Worm (Caenorhabditis elegans) whole organism, L1 larva: ENCODE results near the gene F56D6.21.

Experiments
- C16A3.4 ChIP-seq: fragments of 150-350 bp; optimal IDR thresholded peaks from 2 replicates; lab custom pipeline; 2014; ENCODE audit warnings: missing biosample characterization, missing genetic modification characterization
- aly-2 ChIP-seq: fragments of 150-350 bp; optimal IDR thresholded peaks from 2 replicates; lab custom pipeline; 2014; ENCODE audit warnings: missing biosample characterization, missing genetic modification characterization
- blmp-1 ChIP-seq: fragments of 150-350 bp; optimal IDR thresholded peaks from 2 replicates; lab custom pipeline; 2014; ENCODE audit warnings: missing biosample characterization, missing genetic modification characterization
- ces-1 ChIP-seq: fragments of 150-350 bp; optimal IDR thresholded peaks from 2 replicates; lab custom pipeline; 2014; ENCODE audit warnings: missing biosample characterization, missing genetic modification reagents, missing genetic modification characterization
- egl-13 ChIP-seq: sonication (generic microtip); optimal IDR thresholded peaks from 2 replicates; lab custom pipeline; 2016; ENCODE audit warnings: missing genotype, missing genetic modification reagents, missing genetic modification characterization, missing compliant biosample characterization
- elt-2 ChIP-seq: sonication (generic microtip); optimal IDR thresholded peaks from 2 replicates; lab custom pipeline; 2016; ENCODE audit warnings: missing genetic modification characterization, mild to moderate bottlenecking, inconsistent platforms, missing compliant biosample characterization, missing genetic modification reagents
- grh-1 ChIP-seq: fragments of 200-800 bp; sonication (Bioruptor generic); IDR thresholded peaks from 2 replicates; pipeline ENCODE4 v1.3.6; 2022; ENCODE audit warnings: missing genetic modification reagents, missing genetic modification characterization, missing compliant biosample characterization
- hlh-17 ChIP-seq: fragments of 200-800 bp; sonication (Bioruptor generic); optimal IDR thresholded peaks from 2 replicates; lab custom pipeline; 2018; ENCODE audit warnings: missing genetic modification characterization, mild to moderate bottlenecking, missing compliant biosample characterization, moderate library complexity, borderline replicate concordance
- hlh-4 ChIP-seq: sonication (generic microtip); optimal IDR thresholded peaks from 2 replicates; lab custom pipeline; 2016; ENCODE audit warnings: mild to moderate bottlenecking, missing genetic modification characterization, missing compliant biosample characterization
- isw-1 ChIP-seq: fragments of 200-800 bp; sonication (Bioruptor generic); IDR thresholded peaks from 2 replicates; pipeline ENCODE4 v1.3.6; 2022; ENCODE audit warnings: missing genetic modification characterization, missing compliant biosample characterization
- jun-1 ChIP-seq: fragments of 150-350 bp; optimal IDR thresholded peaks from 2 replicates; lab custom pipeline; 2014; ENCODE audit warnings: missing biosample characterization, missing genetic modification reagents, missing genetic modification characterization
- lin-13 ChIP-seq: fragments of 150-350 bp; optimal IDR thresholded peaks from 2 replicates; lab custom pipeline; 2014; ENCODE audit warnings: missing biosample characterization, missing genetic modification reagents, missing genetic modification characterization
- lin-14 ChIP-seq: fragments of 200-800 bp; sonication (Bioruptor generic); optimal IDR thresholded peaks from 2 replicates; lab custom pipeline; 2018; ENCODE audit warnings: mild to moderate bottlenecking, missing genetic modification characterization, moderate library complexity, missing compliant biosample characterization
- lin-35 ChIP-seq, 2 experiments: fragments of 150-350 bp; optimal IDR thresholded peaks; 2 replicates each; lab custom pipeline; 2014; ENCODE audit warnings: missing biosample characterization in 2 of 2, missing genetic modification characterization in 2 of 2, missing genetic modification reagents in 2 of 2
- lin-39 ChIP-seq: fragments of 150-350 bp; optimal IDR thresholded peaks from 2 replicates; lab custom pipeline; 2014; ENCODE audit warnings: missing biosample characterization, missing genetic modification reagents, missing genetic modification characterization
- lir-3 ChIP-seq: sonication (generic microtip); optimal IDR thresholded peaks from 2 replicates; lab custom pipeline; 2016; ENCODE audit warnings: mild to moderate bottlenecking, missing genetic modification characterization, moderate library complexity, missing compliant biosample characterization; ENCODE audit not compliant: poor library complexity
- mep-1 ChIP-seq: fragments of 150-350 bp; optimal IDR thresholded peaks from 2 replicates; lab custom pipeline; 2014; ENCODE audit warnings: missing biosample characterization, missing genetic modification characterization
- nhr-11 ChIP-seq: fragments of 150-350 bp; optimal IDR thresholded peaks from 2 replicates; lab custom pipeline; 2014; ENCODE audit warnings: missing biosample characterization, missing genetic modification characterization
- nhr-19 ChIP-seq: fragments of 200-800 bp; sonication (Bioruptor generic); conservative IDR thresholded peaks from 2 replicates; pipeline ENCODE4 v1.3.6; 2022; ENCODE audit warnings: missing genetic modification characterization, missing compliant biosample characterization
- nhr-20 ChIP-seq: sonication (generic microtip); optimal IDR thresholded peaks from 2 replicates; lab custom pipeline; 2016; ENCODE audit warnings: mild to moderate bottlenecking, missing genetic modification characterization, missing compliant biosample characterization
- nhr-28 ChIP-seq: fragments of 150-350 bp; optimal IDR thresholded peaks from 2 replicates; lab custom pipeline; 2014; ENCODE audit warnings: missing biosample characterization, missing genetic modification characterization
- nhr-71 ChIP-seq: sonication (generic microtip); optimal IDR thresholded peaks from 2 replicates; lab custom pipeline; 2016; ENCODE audit warnings: mild to moderate bottlenecking, missing genetic modification characterization, moderate library complexity, missing compliant biosample characterization
- pax-3 ChIP-seq: fragments of 200-800 bp; sonication (Bioruptor generic); optimal IDR thresholded peaks from 2 replicates; lab custom pipeline; 2018; ENCODE audit warnings: mild to moderate bottlenecking, missing genetic modification characterization, moderate library complexity, missing compliant biosample characterization
- pqm-1 ChIP-seq: sonication (generic microtip); optimal IDR thresholded peaks from 3 replicates; lab custom pipeline; 2017; ENCODE audit warnings: missing biosample characterization, missing genetic modification characterization
- skn-1 ChIP-seq: fragments of 150-350 bp; optimal IDR thresholded peaks from 2 replicates; lab custom pipeline; 2014; ENCODE audit warnings: missing biosample characterization, missing genetic modification characterization
- sox-4 ChIP-seq: sonication (generic microtip); optimal IDR thresholded peaks from 2 replicates; lab custom pipeline; 2016; ENCODE audit warnings: missing genetic modification characterization, missing compliant biosample characterization
- sup-37 ChIP-seq: fragments of 200-800 bp; sonication (Bioruptor generic); optimal IDR thresholded peaks from 2 replicates; lab custom pipeline; 2018; ENCODE audit warnings: mild to moderate bottlenecking, missing genetic modification characterization, missing compliant biosample characterization
- swsn-7 ChIP-seq: sonication (generic microtip); optimal IDR thresholded peaks from 2 replicates; lab custom pipeline; 2016; ENCODE audit warnings: missing genetic modification characterization, missing compliant biosample characterization
- tlp-1 ChIP-seq: fragments of 150-350 bp; optimal IDR thresholded peaks from 2 replicates; lab custom pipeline; 2014; ENCODE audit warnings: missing biosample characterization, missing genetic modification characterization
- unc-130 ChIP-seq: fragments of 150-350 bp; optimal IDR thresholded peaks from 2 replicates; lab custom pipeline; 2017; ENCODE audit warnings: missing biosample characterization, missing genetic modification characterization, inconsistent platforms
- unc-30 ChIP-seq: sonication (generic microtip); optimal IDR thresholded peaks from 2 replicates; lab custom pipeline; 2017; ENCODE audit warnings: missing biosample characterization, missing genetic modification characterization
- unc-98 ChIP-seq: fragments of 200-800 bp; sonication (Bioruptor generic); IDR thresholded peaks from 2 replicates; pipeline ENCODE4 v1.3.6; 2022; ENCODE audit warnings: missing genetic modification characterization, missing compliant biosample characterization
- vab-15 ChIP-seq: sonication (generic microtip); optimal IDR thresholded peaks from 2 replicates; lab custom pipeline; 2017; ENCODE audit warnings: missing genotype, mild to moderate bottlenecking, missing genetic modification characterization, missing compliant biosample characterization
- xbp-1 ChIP-seq: sonication (generic microtip); optimal IDR thresholded peaks from 2 replicates; lab custom pipeline; 2016; ENCODE audit warnings: missing genetic modification characterization, missing compliant biosample characterization
- ztf-11 ChIP-seq, 2 experiments: sonication (generic microtip); optimal IDR thresholded peaks; 2 replicates each; lab custom pipeline; 2016 to 2017; ENCODE audit warnings: missing genetic modification characterization in 2 of 2, missing biosample characterization in 1 of 2, missing compliant biosample characterization in 1 of 2
- ztf-4 ChIP-seq: fragments of 150-350 bp; optimal IDR thresholded peaks from 2 replicates; lab custom pipeline; 2014; ENCODE audit warnings: missing biosample characterization, missing genetic modification characterization

F56D6.21 gene

ce11 chrIV:3941658-3942328 lies 37.1 kb downstream of the F56D6.21 start, which contains the start of gene clec-174:
Gene clec-174, minus strand, starts transcription at chrIV:3941708.
- TF ChIP-seq nhr-19 (GFP tag; lab: Robert Waterston, UW) = no peak
- TF ChIP-seq ztf-11 (tag; optimal IDR thresholded peaks at IDR 0.05; lab: Kevin White, UChicago) = no peak
- no peak for TF ChIP-seq blmp-1 (tag; lab: Kevin White, UChicago)
- no peak for TF ChIP-seq unc-130
- TF ChIP-seq jun-1 = no peak
- no peak for TF ChIP-seq nhr-20 (tag; lab: Kevin White, UChicago)
- TF ChIP-seq unc-98 (GFP tag; lab: Robert Waterston, UW) = no peak
- TF ChIP-seq tlp-1 (tag; lab: Kevin White, UChicago) = no peak
- TF ChIP-seq nhr-11 (tag; lab: Kevin White, UChicago) = no peak
- TF ChIP-seq sup-37 (GFP tag; lab: Kevin White, UChicago) = no peak
- no peak for TF ChIP-seq hlh-4
- no peak for TF ChIP-seq xbp-1 (tag; lab: Kevin White, UChicago)
- TF ChIP-seq isw-1 (GFP tag; lab: Robert Waterston, UW) = no peak
- TF ChIP-seq lin-13 (GFP tag; lab: Kevin White, UChicago) = no peak
- no peak for TF ChIP-seq hlh-17 (GFP tag; lab: Kevin White, UChicago)
- no peak for TF ChIP-seq egl-13 (tag; lab: Kevin White, UChicago)
- no peak for TF ChIP-seq lin-39 (tag; lab: Kevin White, UChicago)

ce11 chrIV:3943003-3943402 lies 38.3 kb downstream of the F56D6.21 start, which contains the start of gene Y46C8AL.11:
Gene Y46C8AL.11, plus strand, starts transcription at chrIV:3943303.
- no peak for TF ChIP-seq grh-1
- no peak for TF ChIP-seq tlp-1 (tag; lab: Kevin White, UChicago)
- no peak for TF ChIP-seq vab-15
- TF ChIP-seq skn-1 = no peak
- TF ChIP-seq C16A3.4 = no peak
- TF ChIP-seq nhr-19 (GFP tag; lab: Robert Waterston, UW) = no peak
- TF ChIP-seq pqm-1 (tag; lab: Kevin White, UChicago) = no peak
- TF ChIP-seq pax-3 = no peak
- no peak for TF ChIP-seq aly-2 (tag; lab: Kevin White, UChicago)
- no peak for TF ChIP-seq lin-14 (GFP tag; lab: Kevin White, UChicago)
- no peak for TF ChIP-seq sox-4 (tag; lab: Kevin White, UChicago)
- no peak for TF ChIP-seq unc-30
- no peak for TF ChIP-seq lir-3 (tag; lab: Kevin White, UChicago)
- no peak for TF ChIP-seq blmp-1 (tag; lab: Kevin White, UChicago)
- TF ChIP-seq ces-1 (GFP tag; lab: Kevin White, UChicago) = no peak
- TF ChIP-seq ztf-4 = no peak
- no peak for TF ChIP-seq mep-1
- TF ChIP-seq unc-98 (GFP tag; lab: Robert Waterston, UW) = no peak
- no peak for TF ChIP-seq nhr-28

- TF ChIP-seq nhr-71 (tag; lab: Kevin White, UChicago) (no peak), swsn-7 (tag; lab: Kevin White, UChicago) (no peak), elt-2 (peak; percentile 98), nhr-20 (tag; lab: Kevin White, UChicago) (peak; percentile 13), skn-1 (no peak), lin-35 (GFP tag; optimal IDR thresholded peaks at IDR 0.05; lab: Kevin White, UChicago) (peak in 1 of 2 experiments; percentile 10), pqm-1 (tag; lab: Kevin White, UChicago) (peak; percentile 78), jun-1 (peak; percentile 78)
Observed at ce11 chrIV:3944459-3944858, 39.7 kb downstream of the F56D6.21 start, which contains the start of gene clec-72. Gene clec-72, plus strand, starts transcription at chrIV:3944816.
